Worm (Caenorhabditis elegans): ENCODE data around the gene Y24D9A.6.

Y24D9A.6 gene

DNA sequence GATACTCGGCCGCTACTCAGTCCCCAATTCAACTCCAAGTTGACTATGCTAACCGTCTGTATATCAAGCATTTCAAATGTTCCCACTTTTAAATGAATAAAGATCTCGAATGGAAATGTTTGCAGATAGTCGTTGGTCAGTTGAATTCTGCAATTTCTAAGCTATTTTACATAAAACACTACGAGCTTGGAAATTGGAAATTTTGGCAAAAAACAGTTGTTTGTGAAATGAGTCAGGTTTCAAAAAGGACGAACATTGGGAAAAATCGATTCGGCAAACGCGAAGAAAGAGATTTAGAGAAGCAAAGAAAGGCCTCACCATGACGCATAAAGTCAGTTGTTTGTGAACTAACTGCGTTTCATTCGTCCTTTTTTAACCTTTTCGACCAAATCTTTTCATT, 46.7 kb upstream of the Y24D9A.6 start (continued):
- TF ChIP-seq nhr-23 (tag; optimal IDR thresholded peaks at IDR 0.05) (no peak), ztf-4 (tag; optimal IDR thresholded peaks at IDR 0.05) (peak; percentile 44), ama-1 (optimal IDR thresholded peaks at IDR 0.05) (peak; percentile 71), ceh-16 (tag; optimal IDR thresholded peaks at IDR 0.05) (no peak)

DNA sequence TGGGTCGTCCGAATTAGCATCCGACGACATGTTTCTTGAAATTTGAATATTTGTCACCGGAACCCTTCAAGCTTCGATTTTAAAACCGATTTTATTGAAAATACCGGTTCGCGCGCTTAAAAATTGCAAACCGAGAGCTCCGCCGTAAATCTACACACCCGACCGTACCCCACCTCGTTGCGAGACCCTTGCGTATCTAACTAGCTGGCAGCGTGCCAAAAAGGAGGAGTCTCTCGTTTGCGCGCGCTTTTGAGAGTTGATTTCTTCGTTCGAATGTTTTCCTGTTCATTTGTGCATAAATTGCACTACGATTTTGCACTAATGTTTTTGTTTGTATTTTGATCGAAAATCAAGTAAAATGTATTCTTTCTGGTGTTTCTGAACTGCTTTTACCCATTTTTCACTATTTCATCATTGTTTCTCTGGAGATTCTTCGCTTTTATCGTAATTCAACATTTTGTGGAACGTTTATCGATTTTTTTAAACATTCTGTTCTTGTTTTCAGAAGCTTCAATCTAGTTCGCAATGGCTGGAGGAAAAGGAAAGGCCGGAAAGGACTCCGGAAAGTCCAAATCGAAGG, 45.6 kb upstream of the Y24D9A.6 start, which contains the start of the genes wapl-1 and htz-1:
Gene wapl-1, minus strand, starts transcription at position 30 of the 580 bp plus-strand sequence.
Gene htz-1, plus strand, starts transcription at position 506 of the 580 bp plus-strand sequence.
- TF ChIP-seq aly-2 (tag; optimal IDR thresholded peaks at IDR 0.05): no peak
- peak; percentile 95 for TF ChIP-seq nhr-25 (tag; optimal IDR thresholded peaks at IDR 0.05)
- peak; percentile 78 for TF ChIP-seq ama-1 (optimal IDR thresholded peaks at IDR 0.05)
- TF ChIP-seq nhr-77 (tag; optimal IDR thresholded peaks at IDR 0.05): peak; percentile 16
- TF ChIP-seq nhr-21 (tag; optimal IDR thresholded peaks at IDR 0.05): peak; percentile 94
- TF ChIP-seq nhr-237 (tag; optimal IDR thresholded peaks at IDR 0.05): peak; percentile 79
- no peak for TF ChIP-seq unc-39 (tag; optimal IDR thresholded peaks at IDR 0.05)
- TF ChIP-seq nhr-129 (tag; optimal IDR thresholded peaks at IDR 0.05): peak; percentile 96
- peak; percentile 82 for TF ChIP-seq zag-1 (tag; optimal IDR thresholded peaks at IDR 0.05)
- TF ChIP-seq alr-1 (tag; optimal IDR thresholded peaks at IDR 0.05): no peak
- TF ChIP-seq nhr-11 (tag; optimal IDR thresholded peaks at IDR 0.05): no peak
- TF ChIP-seq elt-3 (tag; optimal IDR thresholded peaks at IDR 0.05): no peak
- peak; percentile 92 for TF ChIP-seq nhr-6 (tag; optimal IDR thresholded peaks at IDR 0.05)
- peak; percentile 96 for TF ChIP-seq F13H6.1 (tag; optimal IDR thresholded peaks at IDR 0.05)
- peak; percentile 95 for TF ChIP-seq R02D3.7 (tag; optimal IDR thresholded peaks at IDR 0.05)
- peak; percentile 86 for TF ChIP-seq ceh-16 (tag; optimal IDR thresholded peaks at IDR 0.05)
- TF ChIP-seq nhr-12 (tag; optimal IDR thresholded peaks at IDR 0.05): no peak
- peak; percentile 72 for TF ChIP-seq blmp-1 (tag; optimal IDR thresholded peaks at IDR 0.05; ENCODE audit: insufficient read depth)
- TF ChIP-seq ceh-82 (tag; optimal IDR thresholded peaks at IDR 0.05): peak; percentile 90
- peak; percentile 97 for TF ChIP-seq lin-13 (GFP tag; optimal IDR thresholded peaks at IDR 0.05)
- peak; percentile 97 for TF ChIP-seq crh-2 (tag; optimal IDR thresholded peaks at IDR 0.05)
- no peak for TF ChIP-seq nhr-23 (tag; optimal IDR thresholded peaks at IDR 0.05)
- peak; percentile 95 for TF ChIP-seq gmeb-1 (tag; optimal IDR thresholded peaks at IDR 0.05)
- TF ChIP-seq ztf-1 (GFP tag; conservative IDR thresholded peaks at IDR 0.05): no peak
- peak; percentile 71 for TF ChIP-seq unc-62 (GFP tag; optimal IDR thresholded peaks at IDR 0.05)
- peak; percentile 97 for TF ChIP-seq sma-3 (GFP tag; optimal IDR thresholded peaks at IDR 0.05)
- no peak for TF ChIP-seq mbf-1 (tag; optimal IDR thresholded peaks at IDR 0.05)
- TF ChIP-seq sem-4 (tag; optimal IDR thresholded peaks at IDR 0.05): peak; percentile 94
- TF ChIP-seq snpc-4 (tag; optimal IDR thresholded peaks at IDR 0.05): peak; percentile 82
- TF ChIP-seq sma-9 (GFP tag; optimal IDR thresholded peaks at IDR 0.05): peak; percentile 97
- no peak for TF ChIP-seq sma-9 (tag; optimal IDR thresholded peaks at IDR 0.05)
- no peak for TF ChIP-seq peb-1 (tag; optimal IDR thresholded peaks at IDR 0.05)
- TF ChIP-seq nhr-10 (tag; optimal IDR thresholded peaks at IDR 0.05): peak; percentile 59
- peak; percentile 91 for TF ChIP-seq fos-1 (tag; optimal IDR thresholded peaks at IDR 0.05)
- TF ChIP-seq lin-39 (tag; optimal IDR thresholded peaks at IDR 0.05): no peak
- TF ChIP-seq egl-27 (tag; optimal IDR thresholded peaks at IDR 0.05): peak; percentile 82
- peak; percentile 79 for TF ChIP-seq Y55F3AM.14 (GFP tag; optimal IDR thresholded peaks at IDR 0.05)
- peak; percentile 98 for TF ChIP-seq C34F6.9 (tag; optimal IDR thresholded peaks at IDR 0.05)
- TF ChIP-seq mab-5 (tag; optimal IDR thresholded peaks at IDR 0.05): peak; percentile 85
- no peak for TF ChIP-seq ztf-11 (tag; optimal IDR thresholded peaks at IDR 0.05)
- TF ChIP-seq skn-1 (tag; optimal IDR thresholded peaks at IDR 0.05): peak; percentile 54
- peak; percentile 99 for TF ChIP-seq lin-11 (tag; optimal IDR thresholded peaks at IDR 0.05)
- TF ChIP-seq ZK546.5 (tag; optimal IDR thresholded peaks at IDR 0.05): peak; percentile 99
- TF ChIP-seq unc-55 (GFP tag; optimal IDR thresholded peaks at IDR 0.05): peak; percentile 99
- peak; percentile 96 for TF ChIP-seq ztf-4 (tag; optimal IDR thresholded peaks at IDR 0.05)
- TF ChIP-seq lsy-2 (tag; optimal IDR thresholded peaks at IDR 0.05): peak; percentile 99
- TF ChIP-seq dmd-4 (tag; optimal IDR thresholded peaks at IDR 0.05): no peak
- TF ChIP-seq elt-1 (tag; optimal IDR thresholded peaks at IDR 0.05): no peak
- TF ChIP-seq mdl-1 (tag; optimal IDR thresholded peaks at IDR 0.05): peak; percentile 29 to 67
